Fruit fly (Drosophila melanogaster): ENCODE measurements around the gene CG43373.

CG43373 gene

dm6 chr3L:16483524-16484370, 59.4 kb downstream of the CG43373 start, which contains the start of gene aos (continued):
- TF ChIP-seq tx (GFP tag; optimal IDR thresholded peaks at IDR 0.05) (peak; percentile 24), aop (GFP tag; IDR thresholded peaks at IDR 0.05) (peak; percentile 41; the same call in 1 of the 2 replicates), CG15073 (GFP tag; optimal IDR thresholded peaks at IDR 0.05) (peak; percentile 8), cato (GFP tag; optimal IDR thresholded peaks at IDR 0.05; ENCODE audit: borderline replicate concordance) (peak; percentile 85), Gug (GFP tag; IDR thresholded peaks at IDR 0.05) (peak; percentile 67; the same call in 3 of the 4 replicates), lbe (GFP tag; optimal IDR thresholded peaks at IDR 0.05) (peak; percentile 64), CG9817 (tag; optimal IDR thresholded peaks at IDR 0.05) (peak; percentile 75), rib (GFP tag; IDR thresholded peaks at IDR 0.05) (peak; percentile 56), CG10979 (tag; optimal IDR thresholded peaks at IDR 0.05) (peak; percentile 98), sc (optimal IDR thresholded peaks at IDR 0.05) (no peak), sc (GFP tag; optimal IDR thresholded peaks at IDR 0.05) (peak; percentile 94), CG11456 (GFP tag; IDR thresholded peaks at IDR 0.05) (peak; percentile 36; the same call in 2 of the 3 replicates), CG34224 (GFP tag; IDR thresholded peaks at IDR 0.05; ENCODE audit: partially characterized antibody) (no peak), bab2 (GFP tag; optimal IDR thresholded peaks at IDR 0.05) (no peak), Blimp-1 (GFP tag; optimal IDR thresholded peaks at IDR 0.05) (peak; percentile 89), Stat92E (GFP tag; optimal IDR thresholded peaks at IDR 0.05) (no peak), TFAM (GFP tag; optimal IDR thresholded peaks at IDR 0.05) (peak; percentile 14), pho (GFP tag; optimal IDR thresholded peaks at IDR 0.05) (peak; percentile 20), CG10565 (GFP tag; optimal IDR thresholded peaks at IDR 0.05) (peak; percentile 43), p53 (GFP tag; optimal IDR thresholded peaks at IDR 0.05) (peak; percentile 28), CG18599 (GFP tag; optimal IDR thresholded peaks at IDR 0.05) (peak; percentile 87), CG14441 (GFP tag; IDR thresholded peaks at IDR 0.05) (peak; percentile 66; the same call in 1 of the 2 replicates), CG10959 (GFP tag; IDR thresholded peaks at IDR 0.05) (peak; percentile 58), CG12155 (GFP tag; optimal IDR thresholded peaks at IDR 0.05) (peak; percentile 74), Ets65A (GFP tag) (peak; percentile 91)

- peak in 1 of 2 experiments; percentile 37 for TF ChIP-seq Pdp1 (GFP tag; optimal IDR thresholded peaks at IDR 0.05)
- no peak for TF ChIP-seq Kr (GFP tag; optimal IDR thresholded peaks at IDR 0.05)
- TF ChIP-seq CrebB (tag; optimal IDR thresholded peaks at IDR 0.05): no peak
- TF ChIP-seq Fer1 (GFP tag; optimal IDR thresholded peaks at IDR 0.05): peak; percentile 6
- TF ChIP-seq stc (GFP tag; IDR thresholded peaks at IDR 0.05): peak; percentile 62
- no peak for TF ChIP-seq CG8290 (GFP tag; optimal IDR thresholded peaks at IDR 0.05)
- TF ChIP-seq CG8290 (tag; optimal IDR thresholded peaks at IDR 0.05): peak in 1 of 2 experiments; percentile 34
- peak in 1 of 2 experiments; percentile 66 for TF ChIP-seq eve (GFP tag; optimal IDR thresholded peaks at IDR 0.05)
- TF ChIP-seq nau (GFP tag; optimal IDR thresholded peaks at IDR 0.05): no peak
- TF ChIP-seq CG31441 (GFP tag; IDR thresholded peaks at IDR 0.05): peak; percentile 55; the same call in 1 of the 2 replicates
- peak; percentile 53 for TF ChIP-seq CG12219 (GFP tag; optimal IDR thresholded peaks at IDR 0.05)
- no peak for TF ChIP-seq CG11398 (GFP tag; optimal IDR thresholded peaks at IDR 0.05)
- no peak for TF ChIP-seq sob (GFP tag; IDR thresholded peaks at IDR 0.05)
- no peak for TF ChIP-seq CG8281 (tag; optimal IDR thresholded peaks at IDR 0.05)
- TF ChIP-seq CG2712 (tag; optimal IDR thresholded peaks at IDR 0.05): peak; percentile 53
- TF ChIP-seq hbn (GFP tag; IDR thresholded peaks at IDR 0.05; ENCODE audit: partially characterized antibody): no peak
- TF ChIP-seq Eip74EF (GFP tag; optimal IDR thresholded peaks at IDR 0.05): peak in 1 of 2 experiments; percentile 41
- TF ChIP-seq CG15269 (tag; optimal IDR thresholded peaks at IDR 0.05): peak; percentile 47
- TF ChIP-seq kah (GFP tag; optimal IDR thresholded peaks at IDR 0.05): peak; percentile 48
- no peak for TF ChIP-seq Atf3 (GFP tag; optimal IDR thresholded peaks at IDR 0.05)
- no peak for TF ChIP-seq oc (tag; optimal IDR thresholded peaks at IDR 0.05)
- TF ChIP-seq CG11695 (GFP tag; IDR thresholded peaks at IDR 0.05): no peak; the same call in 2 of the 3 replicates
- TF ChIP-seq pan (optimal IDR thresholded peaks at IDR 0.05): no peak
- TF ChIP-seq pan (GFP tag; optimal IDR thresholded peaks at IDR 0.05 in 1 of 2, IDR thresholded peaks at IDR 0.05 in 1 of 2): no peak
Observed at dm6 chr3L:16482167-16482566, 61.0 kb downstream of the CG43373 start.
